Worm (Caenorhabditis elegans) whole organism, mixed stage, embryonic: ENCODE results near the gene par-1.
A peak's percentile ranks its signal among the peaks of the same experiment; 100 is the strongest.

Source experiments
- M03D4.4 ChIP-seq: sonication (generic microtip); optimal IDR thresholded peaks from 2 replicates; lab custom pipeline; 2017; ENCODE audit warnings: mild to moderate bottlenecking, missing genetic modification characterization, missing compliant biosample characterization
- bed-3 ChIP-seq: fragments of 200-800 bp; sonication (Bioruptor generic); optimal IDR thresholded peaks from 3 replicates; lab custom pipeline; 2018; ENCODE audit warnings: mild to moderate bottlenecking, missing genetic modification characterization, moderate library complexity, missing compliant biosample characterization
- blmp-1 ChIP-seq: fragments of 150-350 bp; optimal IDR thresholded peaks from 2 replicates; lab custom pipeline; 2014; ENCODE audit warnings: missing biosample characterization, missing genetic modification characterization
- ceh-39 ChIP-seq: fragments of 150-350 bp; optimal IDR thresholded peaks from 2 replicates; lab custom pipeline; 2014; ENCODE audit warnings: missing biosample characterization, missing genetic modification characterization
- ceh-43 ChIP-seq: fragments of 200-800 bp; sonication (Bioruptor generic); optimal IDR thresholded peaks from 2 replicates; lab custom pipeline; 2018; ENCODE audit warnings: mild to moderate bottlenecking, missing genetic modification characterization, moderate library complexity, missing compliant biosample characterization
- ces-1 ChIP-seq: fragments of 150-350 bp; optimal IDR thresholded peaks from 2 replicates; lab custom pipeline; 2014; ENCODE audit warnings: missing biosample characterization, missing genetic modification reagents, missing genetic modification characterization
- cnd-1 ChIP-seq: fragments of 200-800 bp; sonication (Bioruptor generic); optimal IDR thresholded peaks from 2 replicates; lab custom pipeline; 2018; ENCODE audit warnings: mild to moderate bottlenecking, missing genetic modification characterization, missing compliant biosample characterization
- drap-1 ChIP-seq: fragments of 200-800 bp; sonication (Bioruptor generic); optimal IDR thresholded peaks from 3 replicates; lab custom pipeline; 2018; ENCODE audit warnings: mild to moderate bottlenecking, missing genetic modification characterization, missing compliant biosample characterization
- elt-3 ChIP-seq: fragments of 150-350 bp; optimal IDR thresholded peaks from 2 replicates; lab custom pipeline; 2014; ENCODE audit warnings: missing biosample characterization, missing genetic modification characterization
- flh-1 ChIP-seq: fragments of 200-800 bp; sonication (Bioruptor generic); optimal IDR thresholded peaks from 2 replicates; lab custom pipeline; 2018; ENCODE audit warnings: mild to moderate bottlenecking, missing genetic modification characterization, moderate library complexity, missing compliant biosample characterization
- ham-2 ChIP-seq: fragments of 200-800 bp; sonication (Bioruptor generic); optimal IDR thresholded peaks from 2 replicates; lab custom pipeline; 2018; ENCODE audit warnings: mild to moderate bottlenecking, missing genetic modification characterization, missing compliant biosample characterization
- hlh-1 ChIP-seq: fragments of 150-350 bp; optimal IDR thresholded peaks from 2 replicates; lab custom pipeline; 2014; ENCODE audit warnings: missing biosample characterization, missing genetic modification reagents, missing genetic modification characterization
- lin-13 ChIP-seq: fragments of 150-350 bp; optimal IDR thresholded peaks from 2 replicates; lab custom pipeline; 2014; ENCODE audit warnings: missing biosample characterization, missing genetic modification characterization
- lin-32 ChIP-seq: fragments of 200-800 bp; sonication (Bioruptor generic); optimal IDR thresholded peaks from 2 replicates; lab custom pipeline; 2018; ENCODE audit warnings: mild to moderate bottlenecking, missing genetic modification characterization, missing compliant biosample characterization
- lsy-2 ChIP-seq: fragments of 150-350 bp; optimal IDR thresholded peaks from 2 replicates; lab custom pipeline; 2014; ENCODE audit warnings: missing biosample characterization, missing genetic modification characterization
- mab-5 ChIP-seq: fragments of 150-350 bp; optimal IDR thresholded peaks from 2 replicates; lab custom pipeline; 2014; ENCODE audit warnings: missing biosample characterization, missing genetic modification characterization
- nhr-12 ChIP-seq: fragments of 150-350 bp; optimal IDR thresholded peaks from 2 replicates; lab custom pipeline; 2014; ENCODE audit warnings: missing biosample characterization, missing genetic modification characterization
- nhr-2 ChIP-seq: fragments of 150-350 bp; optimal IDR thresholded peaks from 2 replicates; lab custom pipeline; 2014; ENCODE audit warnings: missing biosample characterization, missing genetic modification characterization
- nhr-28 ChIP-seq: fragments of 150-350 bp; optimal IDR thresholded peaks from 2 replicates; lab custom pipeline; 2014; ENCODE audit warnings: missing biosample characterization, missing genetic modification characterization
- nhr-76 ChIP-seq: sonication (generic microtip); optimal IDR thresholded peaks from 2 replicates; lab custom pipeline; 2017; ENCODE audit warnings: missing biosample characterization, missing genetic modification characterization
- sem-2 ChIP-seq: fragments of 200-800 bp; sonication (Bioruptor generic); optimal IDR thresholded peaks from 2 replicates; lab custom pipeline; 2018; ENCODE audit warnings: mild to moderate bottlenecking, missing genetic modification characterization, missing compliant biosample characterization
- snpc-4 ChIP-seq: fragments of 150-350 bp; optimal IDR thresholded peaks from 2 replicates; lab custom pipeline; 2014; ENCODE audit warnings: missing biosample characterization, missing genetic modification characterization
- sptf-1 ChIP-seq: sonication (generic microtip); optimal IDR thresholded peaks from 2 replicates; lab custom pipeline; 2017; ENCODE audit warnings: mild to moderate bottlenecking, missing genetic modification characterization, moderate library complexity, missing compliant biosample characterization
- unc-120 ChIP-seq: sonication (generic microtip); optimal IDR thresholded peaks from 2 replicates; lab custom pipeline; 2017; ENCODE audit warnings: missing genetic modification characterization, missing compliant biosample characterization; ENCODE audit not compliant: poor library complexity, severe bottlenecking
- unc-39 ChIP-seq: fragments of 150-350 bp; optimal IDR thresholded peaks from 2 replicates; lab custom pipeline; 2014; ENCODE audit warnings: missing biosample characterization, missing genetic modification characterization
- unc-62 ChIP-seq: fragments of 150-350 bp; optimal IDR thresholded peaks from 2 replicates; lab custom pipeline; 2014; ENCODE audit warnings: missing biosample characterization, missing genetic modification reagents, missing genetic modification characterization
- zip-8 ChIP-seq: fragments of 150-350 bp; optimal IDR thresholded peaks from 2 replicates; lab custom pipeline; 2014; ENCODE audit warnings: missing biosample characterization, missing genetic modification characterization
- ztf-11 ChIP-seq: fragments of 150-350 bp; optimal IDR thresholded peaks from 2 replicates; lab custom pipeline; 2014; ENCODE audit warnings: missing biosample characterization, missing genetic modification characterization

Gene par-1

DNA sequence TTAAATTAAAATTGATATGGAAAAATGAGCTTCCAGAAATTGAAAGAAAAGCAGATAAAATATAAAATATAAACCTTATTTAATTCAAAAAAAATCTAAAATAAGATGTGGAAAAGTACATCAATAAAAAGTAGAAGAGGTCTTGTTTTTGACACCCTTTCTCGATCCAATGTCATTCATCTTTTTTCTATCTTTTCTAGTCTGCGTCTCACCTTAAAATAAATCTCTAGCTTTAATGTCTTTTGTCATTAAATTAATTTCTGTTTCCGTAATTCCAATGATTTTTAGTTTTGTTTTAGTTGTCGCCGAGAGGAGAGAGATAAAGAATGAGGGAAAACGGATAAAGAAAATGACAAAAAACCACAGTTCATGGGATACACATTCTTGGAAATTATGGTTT is 4.0 kb upstream of the par-1 start:
- TF ChIP-seq lsy-2 (tag; lab: Kevin White, UChicago): no peak
- no peak for TF ChIP-seq elt-3 (tag; lab: Kevin White, UChicago)
- TF ChIP-seq mab-5 (tag; lab: Kevin White, UChicago): no peak
- no peak for TF ChIP-seq flh-1 (GFP tag; lab: Kevin White, UChicago)

DNA sequence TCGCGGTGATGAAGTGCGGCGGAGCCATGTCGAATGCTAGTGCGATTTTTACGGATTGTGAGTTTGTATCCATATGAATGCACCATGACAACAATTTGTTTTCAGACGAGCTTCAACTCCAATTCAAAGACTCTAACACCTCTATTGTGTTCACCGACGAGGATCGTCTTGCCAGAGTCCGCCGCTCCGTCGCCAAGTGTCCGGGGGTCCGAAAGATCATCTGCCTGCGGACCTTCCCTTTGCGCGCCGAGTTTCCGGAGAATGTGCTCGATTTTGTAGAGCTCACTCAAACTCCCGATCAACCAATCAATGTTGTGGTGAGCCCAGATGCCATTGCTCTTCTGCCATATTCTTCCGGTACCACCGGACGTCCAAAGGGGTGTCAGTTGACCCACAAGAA is 1.9 kb upstream of the par-1 start:
- no peak for TF ChIP-seq lsy-2 (tag; lab: Kevin White, UChicago)
- no peak for TF ChIP-seq unc-39
- TF ChIP-seq nhr-76: no peak
- TF ChIP-seq elt-3 (tag; lab: Kevin White, UChicago): no peak
- no peak for TF ChIP-seq ces-1 (GFP tag; lab: Kevin White, UChicago)
- TF ChIP-seq ham-2 (GFP tag; lab: Kevin White, UChicago): no peak

DNA sequence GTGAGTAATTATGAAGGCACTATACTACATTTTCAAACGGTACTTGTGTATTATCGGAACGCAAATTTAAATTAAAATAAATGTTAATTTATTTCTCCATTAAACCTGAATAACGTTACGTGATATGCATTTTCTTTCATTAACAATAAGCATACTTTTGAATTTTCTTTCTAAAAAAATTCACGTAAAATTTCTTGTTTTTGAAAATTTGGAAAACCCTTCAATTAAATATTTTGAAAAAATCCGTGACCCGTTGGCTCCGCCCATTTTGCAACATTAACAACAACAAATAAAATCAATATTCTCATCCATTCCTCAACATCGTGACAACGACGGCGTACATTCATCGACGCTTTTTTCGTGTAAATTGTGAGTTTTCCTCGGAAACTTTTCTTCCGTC is 1.0 kb upstream of the par-1 start, which contains the start of gene acs-10:
TSS of gene acs-10 (plus strand) at position 301 of the 400 bp plus-strand sequence.
- TF ChIP-seq snpc-4 (tag; lab: Kevin White, UChicago) (no peak), sem-2 (GFP tag; lab: Kevin White, UChicago) (no peak), unc-62 (GFP tag; lab: Kevin White, UChicago) (no peak), blmp-1 (tag; lab: Kevin White, UChicago) (no peak), ceh-39 (tag; lab: Kevin White, UChicago) (no peak), unc-120 (no peak), nhr-76 (no peak), zip-8 (tag; lab: Kevin White, UChicago) (no peak), nhr-28 (tag; lab: Kevin White, UChicago) (no peak), lin-32 (GFP tag; lab: Kevin White, UChicago) (no peak), nhr-2 (tag; lab: Kevin White, UChicago) (no peak), mab-5 (tag; lab: Kevin White, UChicago) (no peak), sptf-1 (tag; lab: Kevin White, UChicago) (no peak), M03D4.4 (tag; lab: Kevin White, UChicago) (no peak), hlh-1 (tag; lab: Kevin White, UChicago) (no peak), ceh-43 (GFP tag; lab: Kevin White, UChicago) (no peak), lsy-2 (tag; lab: Kevin White, UChicago) (no peak), bed-3 (GFP tag; lab: Kevin White, UChicago) (no peak)
- TF ChIP-seq, all 35 proteins: peak for 0

DNA sequence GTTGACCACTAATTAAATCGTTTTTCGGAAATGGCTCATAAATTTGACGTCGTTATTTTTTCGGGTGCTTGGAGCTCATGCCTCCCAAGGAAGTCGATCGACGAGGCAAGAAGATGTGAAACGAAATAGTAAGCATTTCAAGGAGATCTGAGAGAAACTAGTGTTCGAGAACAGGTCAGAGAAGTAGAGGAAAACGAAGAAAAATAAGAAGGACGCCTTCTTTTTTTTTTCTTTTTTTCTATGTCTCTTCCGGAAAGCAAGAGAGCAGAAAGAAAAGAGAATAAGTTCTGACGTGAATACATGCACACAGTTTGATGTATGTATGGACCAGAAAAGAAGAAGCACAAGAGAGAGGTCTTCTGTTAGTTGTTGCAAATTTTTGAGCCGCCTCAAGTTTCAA is 1.5 kb downstream of the par-1 start:
- TF ChIP-seq ztf-11 (tag; lab: Kevin White, UChicago) (no peak), ces-1 (GFP tag; lab: Kevin White, UChicago) (peak; percentile 57), nhr-12 (tag; lab: Kevin White, UChicago) (no peak)

DNA sequence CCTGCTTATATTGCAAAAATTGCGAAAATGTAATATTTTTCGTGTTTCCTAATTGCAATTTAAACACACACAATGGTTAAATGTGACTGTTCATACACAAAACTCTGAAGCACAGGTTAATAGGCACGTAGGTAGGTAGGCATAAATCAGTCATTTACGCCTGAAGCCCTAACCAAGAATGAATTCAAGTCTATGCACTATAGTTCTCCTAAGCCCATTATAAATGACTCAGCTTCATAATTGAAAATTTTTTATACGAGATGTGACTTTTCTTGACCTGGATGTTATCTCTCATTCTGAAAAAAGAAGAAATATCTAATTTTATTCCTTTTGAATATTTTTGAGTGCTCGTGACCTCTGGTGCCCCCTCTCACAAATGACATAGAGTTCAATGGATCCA is 3.3 kb downstream of the par-1 start:
- TF ChIP-seq sem-2 (GFP tag; lab: Kevin White, UChicago) (no peak), sptf-1 (tag; lab: Kevin White, UChicago) (no peak), ceh-39 (tag; lab: Kevin White, UChicago) (no peak), unc-39 (no peak), nhr-28 (tag; lab: Kevin White, UChicago) (no peak), cnd-1 (tag; lab: Kevin White, UChicago) (no peak), nhr-12 (tag; lab: Kevin White, UChicago) (no peak), hlh-1 (tag; lab: Kevin White, UChicago) (no peak), lin-13 (tag; lab: Kevin White, UChicago) (no peak)

DNA sequence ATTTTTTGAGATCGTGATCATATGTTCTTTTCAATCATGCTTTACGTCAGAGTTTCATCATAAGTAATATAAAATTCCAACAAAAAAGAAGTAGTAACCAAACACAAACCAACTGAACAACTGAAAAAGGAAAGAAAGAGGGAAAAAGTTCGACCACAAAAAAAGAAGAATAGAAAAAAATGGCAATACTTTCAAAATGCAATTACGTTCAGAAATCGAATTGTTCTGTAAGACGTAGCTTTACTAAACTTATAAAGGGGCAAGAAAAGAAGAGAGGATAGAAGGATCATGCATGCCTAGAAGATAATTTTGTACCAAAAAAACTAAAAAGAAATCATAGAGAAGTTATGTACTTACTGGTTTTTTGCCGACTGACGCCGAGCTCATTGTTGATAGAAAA is 4.4 kb downstream of the par-1 start:
- TF ChIP-seq drap-1 (GFP tag; lab: Kevin White, UChicago) (no peak), ces-1 (GFP tag; lab: Kevin White, UChicago) (peak; percentile 83)
